Fruit fly (Drosophila melanogaster) whole organism, prepupa: ENCODE data around the gene CG7362.
A peak's percentile ranks its signal among the peaks of the same experiment; 100 is the strongest.

Source experiments
- CG6276 ChIP-seq: fragments of 200-800 bp; sonication (Bioruptor generic); optimal IDR thresholded peaks from 2 replicates; lab custom pipeline; 2017; ENCODE audit warnings: missing biosample characterization, mild to moderate bottlenecking, missing genetic modification characterization
- Gug ChIP-seq: fragments of 200-800 bp; sonication (Bioruptor generic); IDR thresholded peaks from 2 replicates; pipeline ENCODE4 v1.3.6; 2022; ENCODE audit warnings: missing biosample characterization, missing genetic modification characterization
- OdsH ChIP-seq: fragments of 200-800 bp; sonication (Bioruptor generic); optimal IDR thresholded peaks from 3 replicates; lab custom pipeline; 2016; ENCODE audit warnings: missing biosample characterization, missing genetic modification characterization
- Sox102F ChIP-seq: fragments of 200-800 bp; sonication (Bioruptor generic); optimal IDR thresholded peaks from 2 replicates; lab custom pipeline; 2016; ENCODE audit warnings: missing biosample characterization, mild to moderate bottlenecking, missing genetic modification characterization
- Sox15 ChIP-seq: fragments of 200-800 bp; sonication (Bioruptor generic); optimal IDR thresholded peaks from 3 replicates; lab custom pipeline; 2016; ENCODE audit warnings: missing biosample characterization, missing genetic modification characterization
- pdm3 ChIP-seq: fragments of 200-800 bp; sonication (Bioruptor generic); optimal IDR thresholded peaks from 3 replicates; lab custom pipeline; 2016; ENCODE audit warnings: missing biosample characterization, missing genetic modification characterization

- TF ChIP-seq pdm3 (GFP tag; lab: Kevin White, UChicago): peak; percentile 41
- TF ChIP-seq Sox102F: peak; percentile 5
- TF ChIP-seq OdsH (GFP tag; lab: Kevin White, UChicago): peak; percentile 20
- TF ChIP-seq CG6276 (GFP tag; lab: Kevin White, UChicago): no peak
- no peak for TF ChIP-seq Gug
- no peak for TF ChIP-seq Sox15
These were observed 37.8 kb downstream of the CG7362 start for dm6 chr3R:14716188-14717075.
